Fruit fly (Drosophila melanogaster) whole organism, embryonic: ENCODE measurements around the gene sno.

ENCODE experiments used
- Ada2b ChIP-seq: fragments of 200-800 bp; sonication (Bioruptor generic); IDR thresholded peaks from 2 replicates; pipeline ENCODE4 v1.3.6; 2022; ENCODE audit warnings: missing biosample characterization, missing genetic modification characterization
- Asciz ChIP-seq: fragments of 200-800 bp; sonication (Bioruptor generic); optimal IDR thresholded peaks from 2 replicates; lab custom pipeline; 2017; ENCODE audit warnings: missing biosample characterization, mild to moderate bottlenecking, missing genetic modification characterization, missing genetic modification reagents
- CG11093 ChIP-seq: fragments of 200-800 bp; sonication (Bioruptor generic); IDR thresholded peaks from 3 replicates; pipeline ENCODE4 v1.3.6; 2022; ENCODE audit warnings: missing biosample characterization, missing genetic modification characterization
- CG11247 ChIP-seq: fragments of 200-800 bp; sonication (Bioruptor generic); IDR thresholded peaks from 2 replicates; pipeline ENCODE4 v1.3.6; 2022; ENCODE audit warnings: missing biosample characterization, missing genetic modification characterization
- CG11398 ChIP-seq: fragments of 200-800 bp; sonication (Bioruptor generic); optimal IDR thresholded peaks from 2 replicates; lab custom pipeline; 2016; ENCODE audit warnings: missing biosample characterization, missing genetic modification characterization
- CG13296 ChIP-seq: fragments of 200-800 bp; sonication (Bioruptor generic); optimal IDR thresholded peaks from 3 replicates; lab custom pipeline; 2018; ENCODE audit warnings: missing biosample characterization, mild to moderate bottlenecking, missing genetic modification characterization
- CG13624 ChIP-seq: fragments of 200-800 bp; sonication (Bioruptor generic); optimal IDR thresholded peaks from 2 replicates; lab custom pipeline; 2016; ENCODE audit warnings: missing biosample characterization, missing genetic modification characterization
- CG15514 ChIP-seq: fragments of 200-800 bp; sonication (Bioruptor generic); optimal IDR thresholded peaks from 3 replicates; lab custom pipeline; 2017; ENCODE audit warnings: missing biosample characterization, missing genetic modification characterization, mild to moderate bottlenecking, moderate library complexity, missing genetic modification reagents
- CG2202 ChIP-seq: fragments of 200-800 bp; sonication (Bioruptor generic); optimal IDR thresholded peaks from 2 replicates; lab custom pipeline; 2018; ENCODE audit warnings: missing biosample characterization, mild to moderate bottlenecking, missing genetic modification characterization
- CG2889 ChIP-seq: fragments of 200-800 bp; sonication (Bioruptor generic); IDR thresholded peaks from 3 replicates; pipeline ENCODE4 v1.3.6; 2022; ENCODE audit warnings: missing biosample characterization, missing genetic modification characterization
- CG4424 ChIP-seq: fragments of 200-800 bp; sonication (Bioruptor generic); optimal IDR thresholded peaks from 3 replicates; lab custom pipeline; 2016; ENCODE audit warnings: missing biosample characterization, missing genetic modification characterization
- CG4707 ChIP-seq: fragments of 200-800 bp; sonication (Bioruptor generic); optimal IDR thresholded peaks from 2 replicates; lab custom pipeline; 2018; ENCODE audit warnings: missing biosample characterization, mild to moderate bottlenecking, missing genetic modification characterization, moderate library complexity
- CG8924 ChIP-seq: fragments of 200-800 bp; optimal IDR thresholded peaks from 3 replicates; lab custom pipeline; 2019; ENCODE audit warnings: missing biosample characterization, mild to moderate bottlenecking, missing genetic modification characterization, moderate library complexity
- CG9609 ChIP-seq: fragments of 200-800 bp; sonication (Bioruptor generic); optimal IDR thresholded peaks from 3 replicates; lab custom pipeline; 2016; ENCODE audit warnings: missing biosample characterization, missing genetic modification characterization
- Deaf1 ChIP-seq: fragments of 200-800 bp; optimal IDR thresholded peaks from 3 replicates; lab custom pipeline; 2019; ENCODE audit warnings: missing biosample characterization, mild to moderate bottlenecking, missing genetic modification characterization, moderate library complexity
- Dek ChIP-seq: fragments of 200-800 bp; sonication (Bioruptor generic); optimal IDR thresholded peaks from 3 replicates; lab custom pipeline; 2019; ENCODE audit warnings: missing biosample characterization, mild to moderate bottlenecking, missing genetic modification characterization, moderate library complexity
- Gsc ChIP-seq: fragments of 200-800 bp; sonication (Bioruptor generic); IDR thresholded peaks from 2 replicates; pipeline ENCODE4 v1.3.6; 2022; ENCODE audit warnings: missing biosample characterization, missing genetic modification characterization
- HLH54F ChIP-seq: fragments of 200-800 bp; sonication (Bioruptor generic); optimal IDR thresholded peaks from 3 replicates; lab custom pipeline; 2016; ENCODE audit warnings: missing biosample characterization, missing genetic modification characterization
- Hey ChIP-seq: fragments of 200-800 bp; sonication (Bioruptor generic); optimal IDR thresholded peaks from 3 replicates; lab custom pipeline; 2018; ENCODE audit warnings: missing biosample characterization, mild to moderate bottlenecking, missing genetic modification characterization
- Kr ChIP-seq: fragments of 200-800 bp; sonication (Bioruptor generic); optimal IDR thresholded peaks from 2 replicates; lab custom pipeline; 2017; ENCODE audit warnings: missing biosample characterization, mild to moderate bottlenecking, missing genetic modification characterization
- Lpt ChIP-seq: fragments of >200 bp; optimal IDR thresholded peaks from 2 replicates; lab custom pipeline; 2018; ENCODE audit warnings: missing biosample characterization, missing genetic modification characterization
- Mrtf ChIP-seq: fragments of 200-800 bp; sonication (Bioruptor generic); IDR thresholded peaks from 3 replicates; pipeline ENCODE4 v1.3.6; 2022; ENCODE audit warnings: missing biosample characterization, missing genetic modification characterization
- Opbp ChIP-seq: fragments of 200-800 bp; sonication (Bioruptor generic); IDR thresholded peaks from 3 replicates; pipeline ENCODE4 v1.3.6; 2022; ENCODE audit warnings: missing biosample characterization, missing genetic modification characterization; ENCODE audit not compliant: partially characterized antibody
- Ptx1 ChIP-seq: fragments of 200-800 bp; sonication (Bioruptor generic); IDR thresholded peaks from 2 replicates; pipeline ENCODE4 v1.3.6; 2022; ENCODE audit warnings: missing biosample characterization, missing genetic modification characterization
- Spps ChIP-seq: fragments of 200-800 bp; sonication (Bioruptor generic); optimal IDR thresholded peaks from 2 replicates; lab custom pipeline; 2018; ENCODE audit warnings: missing biosample characterization, mild to moderate bottlenecking, missing genetic modification characterization
- TFAM ChIP-seq: fragments of 200-800 bp; sonication (Bioruptor generic); optimal IDR thresholded peaks from 2 replicates; lab custom pipeline; 2017; ENCODE audit warnings: missing biosample characterization, missing genetic modification characterization, inconsistent platforms
- ase ChIP-seq: fragments of 200-800 bp; sonication (Bioruptor generic); IDR thresholded peaks from 3 replicates; pipeline ENCODE4 v1.3.6; 2022; ENCODE audit warnings: missing biosample characterization, missing genetic modification characterization
- bigmax ChIP-seq: fragments of 200-800 bp; sonication (Bioruptor generic); optimal IDR thresholded peaks from 2 replicates; lab custom pipeline; 2018; ENCODE audit warnings: missing biosample characterization, mild to moderate bottlenecking, missing genetic modification characterization
- danr ChIP-seq: fragments of 200-800 bp; sonication (Bioruptor generic); IDR thresholded peaks from 2 replicates; pipeline ENCODE4 v1.3.6; 2022; ENCODE audit warnings: missing biosample characterization, missing genetic modification characterization
- eve ChIP-seq, 2 experiments: fragments of >200 bp; optimal IDR thresholded peaks; 2 replicates each; lab custom pipeline; 2017; ENCODE audit warnings: missing biosample characterization in 2 of 2, missing genetic modification characterization in 2 of 2
- ewg ChIP-seq: fragments of 200-800 bp; sonication (Bioruptor generic); optimal IDR thresholded peaks from 3 replicates; lab custom pipeline; 2017; ENCODE audit warnings: mild to moderate bottlenecking, missing biosample characterization, missing genetic modification reagents, missing genetic modification characterization
- exex ChIP-seq: fragments of 200-800 bp; sonication (Bioruptor generic); optimal IDR thresholded peaks from 4 replicates; lab custom pipeline; 2018; ENCODE audit warnings: missing biosample characterization, mild to moderate bottlenecking, missing genetic modification characterization, moderate library complexity
- eyg ChIP-seq: fragments of 200-800 bp; sonication (Bioruptor generic); optimal IDR thresholded peaks from 3 replicates; lab custom pipeline; 2016; ENCODE audit warnings: missing biosample characterization, missing genetic modification characterization
- fd102C ChIP-seq: fragments of 200-800 bp; sonication (Bioruptor generic); optimal IDR thresholded peaks from 2 replicates; lab custom pipeline; 2018; ENCODE audit warnings: missing biosample characterization, mild to moderate bottlenecking, missing genetic modification characterization, moderate library complexity
- gfzf ChIP-seq: fragments of 200-800 bp; sonication (Bioruptor generic); optimal IDR thresholded peaks from 2 replicates; lab custom pipeline; 2016; ENCODE audit warnings: missing biosample characterization, mild to moderate bottlenecking, missing genetic modification characterization, moderate library complexity
- grau ChIP-seq: fragments of 200-800 bp; optimal IDR thresholded peaks from 3 replicates; lab custom pipeline; 2019; ENCODE audit warnings: missing biosample characterization, mild to moderate bottlenecking, missing genetic modification characterization, moderate library complexity
- hb ChIP-seq: fragments of 200-800 bp; sonication (Bioruptor generic); IDR thresholded peaks from 3 replicates; pipeline ENCODE4 v1.3.6; 2022; ENCODE audit warnings: missing biosample characterization, missing genetic modification characterization; ENCODE audit not compliant: partially characterized antibody
- hbn ChIP-seq: fragments of 200-800 bp; sonication (Bioruptor generic); IDR thresholded peaks from 2 replicates; pipeline ENCODE4 v1.3.6; 2022; ENCODE audit warnings: missing biosample characterization, missing genetic modification characterization; ENCODE audit not compliant: partially characterized antibody
- jing ChIP-seq: fragments of 200-800 bp; sonication (Bioruptor generic); optimal IDR thresholded peaks from 2 replicates; lab custom pipeline; 2018; ENCODE audit warnings: missing biosample characterization, mild to moderate bottlenecking, missing genetic modification characterization
- knrl ChIP-seq: fragments of 200-800 bp; sonication (Bioruptor generic); IDR thresholded peaks from 3 replicates; pipeline ENCODE4 v1.3.6; 2022; ENCODE audit warnings: missing biosample characterization, missing genetic modification characterization; ENCODE audit not compliant: partially characterized antibody
- maf-S ChIP-seq: fragments of 200-800 bp; sonication (Bioruptor generic); optimal IDR thresholded peaks from 2 replicates; lab custom pipeline; 2016; ENCODE audit warnings: missing biosample characterization, missing genetic modification characterization
- pho ChIP-seq: fragments of 200-800 bp; sonication (Bioruptor generic); optimal IDR thresholded peaks from 2 replicates; lab custom pipeline; 2016; ENCODE audit warnings: missing biosample characterization, missing genetic modification characterization
- run ChIP-seq: fragments of 200-800 bp; sonication (Bioruptor generic); optimal IDR thresholded peaks from 3 replicates; lab custom pipeline; 2018; ENCODE audit warnings: missing biosample characterization, mild to moderate bottlenecking, missing genetic modification characterization
- schlank ChIP-seq: fragments of 200-800 bp; sonication (Bioruptor generic); optimal IDR thresholded peaks from 2 replicates; lab custom pipeline; 2018; ENCODE audit warnings: missing biosample characterization, mild to moderate bottlenecking, missing genetic modification characterization
- scrt ChIP-seq: fragments of 200-800 bp; sonication (Bioruptor generic); optimal IDR thresholded peaks from 2 replicates; lab custom pipeline; 2018; ENCODE audit warnings: missing biosample characterization, mild to moderate bottlenecking, missing genetic modification characterization, moderate library complexity
- slou ChIP-seq: fragments of 200-800 bp; sonication (Bioruptor generic); optimal IDR thresholded peaks from 3 replicates; lab custom pipeline; 2016; ENCODE audit warnings: missing biosample characterization, missing genetic modification characterization
- vfl ChIP-seq: fragments of 200-800 bp; sonication (Bioruptor generic); optimal IDR thresholded peaks from 2 replicates; lab custom pipeline; 2016; ENCODE audit warnings: missing biosample characterization, missing genetic modification characterization
- wek ChIP-seq: fragments of 200-800 bp; sonication (Bioruptor generic); optimal IDR thresholded peaks from 3 replicates; lab custom pipeline; 2018; ENCODE audit warnings: missing biosample characterization, mild to moderate bottlenecking, missing genetic modification characterization, moderate library complexity

sno gene

dm6 chrX:13233811-13234737 lies 22.6 kb upstream of the sno start (continued):
- TF ChIP-seq TFAM (GFP tag; lab: Kevin White, UChicago): peak; percentile 45
- TF ChIP-seq danr (GFP tag; lab: Robert Waterston, UW): peak; percentile 65; the same call in 1 of the 2 replicates
- peak; percentile 84 for TF ChIP-seq CG2889 (GFP tag; lab: Robert Waterston, UW)
- TF ChIP-seq exex (tag; lab: Kevin White, UChicago): no peak
- TF ChIP-seq jing (GFP tag; lab: Kevin White, UChicago): peak; percentile 66
- no peak for TF ChIP-seq Hey (tag; lab: Kevin White, UChicago)
- TF ChIP-seq CG4424 (GFP tag; lab: Kevin White, UChicago): peak; percentile 88
- TF ChIP-seq gfzf (GFP tag; lab: Kevin White, UChicago): no peak
- TF ChIP-seq slou (GFP tag; lab: Kevin White, UChicago): peak; percentile 77
- peak; percentile 53 for TF ChIP-seq CG9609
- peak; percentile 76 for TF ChIP-seq Asciz
- peak; percentile 47 for TF ChIP-seq CG15514 (GFP tag; lab: Kevin White, UChicago)
- TF ChIP-seq Ada2b: peak; percentile 84
- TF ChIP-seq Deaf1 (tag; lab: Kevin White, UChicago): peak; percentile 52
- TF ChIP-seq Kr: peak; percentile 86
- peak; percentile 34 for TF ChIP-seq Dek (tag; lab: Kevin White, UChicago)
- peak; percentile 68 for TF ChIP-seq ase (GFP tag; lab: Robert Waterston, UW)
- peak; percentile 51 for TF ChIP-seq ewg
- TF ChIP-seq knrl (GFP tag; lab: Robert Waterston, UW): no peak
- no peak for TF ChIP-seq hbn
- TF ChIP-seq CG13296: peak; percentile 65
- TF ChIP-seq CG4707 (GFP tag; lab: Kevin White, UChicago): peak; percentile 18
- peak; percentile 78 for TF ChIP-seq CG11247 (GFP tag; lab: Robert Waterston, UW)
- TF ChIP-seq scrt (GFP tag; lab: Kevin White, UChicago): peak; percentile 82
- TF ChIP-seq CG13624 (GFP tag; lab: Kevin White, UChicago): peak; percentile 83
- TF ChIP-seq pho (GFP tag; lab: Kevin White, UChicago): peak; percentile 65
- peak; percentile 70 for TF ChIP-seq Mrtf (GFP tag; lab: Robert Waterston, UW)
- TF ChIP-seq Opbp (GFP tag; lab: Robert Waterston, UW): no peak
- no peak for TF ChIP-seq run (tag; lab: Kevin White, UChicago)
- peak; percentile 74 to 94 for TF ChIP-seq eve (GFP tag; optimal IDR thresholded peaks at IDR 0.05; lab: Kevin White, UChicago)
- peak; percentile 75 for TF ChIP-seq CG11093 (GFP tag; lab: Robert Waterston, UW)
- TF ChIP-seq vfl (GFP tag; lab: Kevin White, UChicago): peak; percentile 49
- peak; percentile 74 for TF ChIP-seq Ptx1
- TF ChIP-seq hb (GFP tag; lab: Robert Waterston, UW): no peak
- TF ChIP-seq grau (tag; lab: Kevin White, UChicago): peak; percentile 61
- TF ChIP-seq schlank (tag; lab: Kevin White, UChicago): peak; percentile 38
- TF ChIP-seq bigmax (GFP tag; lab: Kevin White, UChicago): no peak
- peak; percentile 61 for TF ChIP-seq Gsc
- peak; percentile 18 for TF ChIP-seq wek
- TF ChIP-seq Lpt (GFP tag; lab: Kevin White, UChicago): no peak
- peak; percentile 92 for TF ChIP-seq CG8924
- TF ChIP-seq maf-S (GFP tag; lab: Kevin White, UChicago): peak; percentile 74
- peak; percentile 44 for TF ChIP-seq eyg
- peak; percentile 91 for TF ChIP-seq CG2202 (tag; lab: Kevin White, UChicago)
- TF ChIP-seq Spps (tag; lab: Kevin White, UChicago): peak; percentile 65
- TF ChIP-seq fd102C (GFP tag; lab: Kevin White, UChicago): peak; percentile 83
- peak; percentile 54 for TF ChIP-seq HLH54F
- peak; percentile 62 for TF ChIP-seq CG11398 (GFP tag; lab: Kevin White, UChicago)
